Worm (Caenorhabditis elegans): Measurements from ENCODE around the gene srh-289.

- TF ChIP-seq dao-5 (tag; optimal IDR thresholded peaks at IDR 0.05) (no peak), W03F9.2 (tag; optimal IDR thresholded peaks at IDR 0.05) (no peak), him-1 (tag; optimal IDR thresholded peaks at IDR 0.05) (no peak)
Measured at ce11 chrV:17795655-17796054, 1.8 kb upstream of the srh-289 start, which contains the start of gene srh-288.

Measured in whole organism, L4/young adult.